Fruit fly (Drosophila melanogaster) whole organism, embryonic: ENCODE results near the gene CG13896.

Source experiments
- ATbp ChIP-seq: fragments of 200-800 bp; sonication (Bioruptor generic); optimal IDR thresholded peaks from 2 replicates; lab custom pipeline; 2017; ENCODE audit warnings: missing biosample characterization, mild to moderate bottlenecking, missing genetic modification characterization, missing genetic modification reagents
- Ada2b ChIP-seq: fragments of 200-800 bp; sonication (Bioruptor generic); IDR thresholded peaks from 2 replicates; pipeline ENCODE4 v1.3.6; 2022; ENCODE audit warnings: missing biosample characterization, missing genetic modification characterization
- Adf1 ChIP-seq: fragments of 200-800 bp; sonication (Bioruptor generic); IDR thresholded peaks from 2 replicates; pipeline ENCODE4 v1.3.6; 2022; ENCODE audit warnings: missing biosample characterization, missing genetic modification characterization
- Awh ChIP-seq: fragments of 200-800 bp; sonication (Bioruptor generic); IDR thresholded peaks from 2 replicates; pipeline ENCODE4, ENCODE4 v1.3.6; 2022; ENCODE audit warnings: missing biosample characterization, missing genetic modification characterization
- BtbVII ChIP-seq: fragments of 200-800 bp; sonication (Bioruptor generic); optimal IDR thresholded peaks from 3 replicates; lab custom pipeline; 2017; ENCODE audit warnings: missing biosample characterization, mild to moderate bottlenecking, missing genetic modification characterization
- CG10959 ChIP-seq: fragments of 200-800 bp; sonication (Bioruptor generic); IDR thresholded peaks from 2 replicates; pipeline ENCODE4 v1.3.6; 2022; ENCODE audit warnings: missing biosample characterization, missing genetic modification characterization
- CG11723 ChIP-seq: fragments of 200-800 bp; sonication (Bioruptor generic); optimal IDR thresholded peaks from 2 replicates; lab custom pipeline; 2017; ENCODE audit warnings: missing biosample characterization, mild to moderate bottlenecking, missing genetic modification characterization
- CG13424 ChIP-seq: fragments of 200-800 bp; sonication (Bioruptor generic); optimal IDR thresholded peaks from 2 replicates; lab custom pipeline; 2019; ENCODE audit warnings: missing biosample characterization, mild to moderate bottlenecking, missing genetic modification characterization, moderate library complexity
- CG15696 ChIP-seq: fragments of 200-800 bp; sonication (Bioruptor generic); optimal IDR thresholded peaks from 2 replicates; lab custom pipeline; 2019; ENCODE audit warnings: missing biosample characterization, mild to moderate bottlenecking, missing genetic modification characterization, moderate library complexity
- CG1647 ChIP-seq: fragments of 200-800 bp; sonication (Bioruptor generic); optimal IDR thresholded peaks from 3 replicates; lab custom pipeline; 2016; ENCODE audit warnings: missing biosample characterization, missing genetic modification characterization
- CG16815 ChIP-seq: fragments of 200-800 bp; sonication (Bioruptor generic); optimal IDR thresholded peaks from 3 replicates; lab custom pipeline; 2017; ENCODE audit warnings: missing biosample characterization, mild to moderate bottlenecking, missing genetic modification characterization
- CG18011 ChIP-seq: fragments of 200-800 bp; sonication (Bioruptor generic); optimal IDR thresholded peaks from 2 replicates; lab custom pipeline; 2017; ENCODE audit warnings: missing biosample characterization, missing genetic modification characterization, mild to moderate bottlenecking, moderate library complexity, missing genotype
- CG18599 ChIP-seq: fragments of 200-800 bp; sonication (Bioruptor generic); optimal IDR thresholded peaks from 3 replicates; lab custom pipeline; 2017; ENCODE audit warnings: missing biosample characterization, missing genetic modification characterization, mild to moderate bottlenecking, moderate library complexity, missing genetic modification reagents
- CG2199 ChIP-seq: fragments of 200-800 bp; sonication (Bioruptor generic); IDR thresholded peaks from 3 replicates; pipeline ENCODE4 v1.3.6; 2022; ENCODE audit warnings: missing biosample characterization, missing genetic modification characterization
- CG3995 ChIP-seq: fragments of 200-800 bp; sonication (Bioruptor generic); optimal IDR thresholded peaks from 3 replicates; lab custom pipeline; 2016; ENCODE audit warnings: missing biosample characterization, missing genetic modification characterization
- CG4707 ChIP-seq: fragments of 200-800 bp; sonication (Bioruptor generic); optimal IDR thresholded peaks from 2 replicates; lab custom pipeline; 2018; ENCODE audit warnings: missing biosample characterization, mild to moderate bottlenecking, missing genetic modification characterization, moderate library complexity
- CG5180 ChIP-seq: fragments of 200-800 bp; sonication (Bioruptor generic); optimal IDR thresholded peaks from 3 replicates; lab custom pipeline; 2017; ENCODE audit warnings: missing biosample characterization, missing genetic modification characterization, mild to moderate bottlenecking, moderate library complexity, missing genetic modification reagents
- CG6683 ChIP-seq: fragments of 200-800 bp; sonication (Bioruptor generic); optimal IDR thresholded peaks from 2 replicates; lab custom pipeline; 2017; ENCODE audit warnings: missing biosample characterization, mild to moderate bottlenecking, missing genetic modification characterization, missing genetic modification reagents
- CG8924 ChIP-seq: fragments of 200-800 bp; optimal IDR thresholded peaks from 3 replicates; lab custom pipeline; 2019; ENCODE audit warnings: missing biosample characterization, mild to moderate bottlenecking, missing genetic modification characterization, moderate library complexity
- Camta ChIP-seq: fragments of 200-800 bp; sonication (Bioruptor generic); optimal IDR thresholded peaks from 2 replicates; lab custom pipeline; 2016; ENCODE audit warnings: missing biosample characterization, missing genetic modification characterization
- CkIIα-i1 ChIP-seq: fragments of 200-800 bp; sonication (Bioruptor generic); IDR thresholded peaks from 2 replicates; pipeline ENCODE4 v1.3.6; 2022; ENCODE audit warnings: missing biosample characterization, missing genetic modification characterization
- ERR ChIP-seq: fragments of 200-800 bp; sonication (Bioruptor generic); optimal IDR thresholded peaks from 2 replicates; lab custom pipeline; 2016; ENCODE audit warnings: missing biosample characterization, missing genetic modification characterization
- Eip74EF ChIP-seq, 2 experiments: fragments of 200-800 bp in 1 of 2; fragments of >200 bp in 1 of 2; sonication (Bioruptor generic) in 1 of 2; optimal IDR thresholded peaks; 2 replicates each; lab custom pipeline; 2017 to 2019; ENCODE audit warnings: missing biosample characterization in 2 of 2, missing genetic modification characterization in 2 of 2, mild to moderate bottlenecking in 1 of 2, moderate library complexity in 1 of 2
- Gug ChIP-seq: fragments of 200-800 bp; sonication (Bioruptor generic); IDR thresholded peaks from 4 replicates; pipeline ENCODE4 v1.3.6; 2022; ENCODE audit warnings: missing biosample characterization, missing genetic modification characterization
- Hey ChIP-seq: fragments of 200-800 bp; sonication (Bioruptor generic); optimal IDR thresholded peaks from 3 replicates; lab custom pipeline; 2018; ENCODE audit warnings: missing biosample characterization, mild to moderate bottlenecking, missing genetic modification characterization
- Hr78 ChIP-seq, 2 experiments: fragments of 200-800 bp in 1 of 2; fragments of >200 bp in 1 of 2; sonication (Bioruptor generic) in 1 of 2; optimal IDR thresholded peaks; 2 replicates each; lab custom pipeline; 2017 to 2019; ENCODE audit warnings: missing biosample characterization in 2 of 2, missing genetic modification characterization in 2 of 2, mild to moderate bottlenecking in 1 of 2, moderate library complexity in 1 of 2
- NK7.1 ChIP-seq: fragments of 200-800 bp; sonication (Bioruptor generic); optimal IDR thresholded peaks from 3 replicates; lab custom pipeline; 2016; ENCODE audit warnings: missing biosample characterization, missing genetic modification characterization
- Nf-YA ChIP-seq: fragments of 200-800 bp; sonication (Bioruptor generic); IDR thresholded peaks from 2 replicates; pipeline ENCODE4 v1.3.6; 2022; ENCODE audit warnings: missing biosample characterization, missing genetic modification characterization
- Nf-YB ChIP-seq: fragments of 200-800 bp; sonication (Bioruptor generic); optimal IDR thresholded peaks from 3 replicates; lab custom pipeline; 2019; ENCODE audit warnings: missing biosample characterization, mild to moderate bottlenecking, missing genetic modification characterization, moderate library complexity
- Rfx ChIP-seq: fragments of 200-800 bp; sonication (Bioruptor generic); IDR thresholded peaks from 2 replicates; pipeline ENCODE4 v1.3.6; 2022; ENCODE audit warnings: missing biosample characterization, missing genetic modification characterization
- chinmo ChIP-seq: fragments of 200-800 bp; sonication (Bioruptor generic); IDR thresholded peaks from 4 replicates; pipeline ENCODE4 v1.3.6; 2022; ENCODE audit warnings: missing biosample characterization, missing genetic modification characterization; ENCODE audit not compliant: partially characterized antibody
- crol ChIP-seq: fragments of 200-800 bp; sonication (Bioruptor generic); IDR thresholded peaks from 2 replicates; pipeline ENCODE4 v1.3.6; 2022; ENCODE audit warnings: missing biosample characterization, missing genetic modification characterization
- crp ChIP-seq, 2 experiments: fragments of 200-800 bp; sonication (Bioruptor generic); optimal IDR thresholded peaks; 2 replicates in 1 of 2; 3 replicates in 1 of 2; lab custom pipeline; 2017; ENCODE audit warnings: missing biosample characterization in 2 of 2, missing genetic modification characterization in 2 of 2, mild to moderate bottlenecking in 1 of 2, moderate library complexity in 1 of 2
- fd102C ChIP-seq: fragments of 200-800 bp; sonication (Bioruptor generic); optimal IDR thresholded peaks from 2 replicates; lab custom pipeline; 2018; ENCODE audit warnings: missing biosample characterization, mild to moderate bottlenecking, missing genetic modification characterization, moderate library complexity
- fd64A ChIP-seq: fragments of 200-800 bp; sonication (Bioruptor generic); optimal IDR thresholded peaks from 3 replicates; lab custom pipeline; 2018; ENCODE audit warnings: missing biosample characterization, mild to moderate bottlenecking, missing genetic modification characterization
- fu2 ChIP-seq: fragments of 200-800 bp; sonication (Bioruptor generic); optimal IDR thresholded peaks from 2 replicates; lab custom pipeline; 2016; ENCODE audit warnings: missing biosample characterization, missing genetic modification characterization
- gro ChIP-seq: fragments of 200-800 bp; sonication (Bioruptor generic); optimal IDR thresholded peaks from 2 replicates; lab custom pipeline; 2016; ENCODE audit warnings: missing biosample characterization, missing genetic modification characterization
- gsb-n ChIP-seq: fragments of 200-800 bp; sonication (Bioruptor generic); optimal IDR thresholded peaks from 3 replicates; lab custom pipeline; 2018; ENCODE audit warnings: missing biosample characterization, mild to moderate bottlenecking, missing genetic modification characterization
- her ChIP-seq: fragments of 200-800 bp; sonication (Bioruptor generic); optimal IDR thresholded peaks from 2 replicates; lab custom pipeline; 2016; ENCODE audit warnings: missing biosample characterization, missing genetic modification characterization
- ken ChIP-seq: fragments of 200-800 bp; sonication (Bioruptor generic); IDR thresholded peaks from 3 replicates; pipeline ENCODE4 v1.3.6; 2022; ENCODE audit warnings: missing biosample characterization, missing genetic modification characterization
- luna ChIP-seq: fragments of 200-800 bp; sonication (Bioruptor generic); optimal IDR thresholded peaks from 2 replicates; lab custom pipeline; 2016; ENCODE audit warnings: missing biosample characterization, missing genetic modification characterization
- onecut ChIP-seq: fragments of 200-800 bp; sonication (Bioruptor generic); IDR thresholded peaks from 2 replicates; pipeline ENCODE4 v1.3.6; 2022; ENCODE audit warnings: missing biosample characterization, missing genetic modification characterization
- pfk ChIP-seq: fragments of 200-800 bp; sonication (Bioruptor generic); optimal IDR thresholded peaks from 2 replicates; lab custom pipeline; 2018; ENCODE audit warnings: missing biosample characterization, mild to moderate bottlenecking, missing genetic modification characterization, moderate library complexity
- shn ChIP-seq: fragments of 200-800 bp; sonication (Bioruptor generic); optimal IDR thresholded peaks from 3 replicates; lab custom pipeline; 2016; ENCODE audit warnings: missing biosample characterization, missing genetic modification characterization
- slbo ChIP-seq: fragments of 200-800 bp; sonication (Bioruptor generic); IDR thresholded peaks from 2 replicates; pipeline ENCODE4 v1.3.6; 2022; ENCODE audit warnings: missing biosample characterization, missing genetic modification characterization
- stc ChIP-seq: fragments of 200-800 bp; sonication (Bioruptor generic); IDR thresholded peaks from 2 replicates; pipeline ENCODE4 v1.3.6; 2022; ENCODE audit warnings: missing biosample characterization, missing genetic modification characterization
- trem ChIP-seq: fragments of 200-800 bp; optimal IDR thresholded peaks from 3 replicates; lab custom pipeline; 2019; ENCODE audit warnings: missing biosample characterization, mild to moderate bottlenecking, missing genetic modification characterization, moderate library complexity
- vvl ChIP-seq: fragments of 200-800 bp; sonication (Bioruptor generic); IDR thresholded peaks from 2 replicates; pipeline ENCODE4 v1.3.6; 2022; ENCODE audit warnings: missing biosample characterization, missing genetic modification characterization

CG13896 gene

DNA sequence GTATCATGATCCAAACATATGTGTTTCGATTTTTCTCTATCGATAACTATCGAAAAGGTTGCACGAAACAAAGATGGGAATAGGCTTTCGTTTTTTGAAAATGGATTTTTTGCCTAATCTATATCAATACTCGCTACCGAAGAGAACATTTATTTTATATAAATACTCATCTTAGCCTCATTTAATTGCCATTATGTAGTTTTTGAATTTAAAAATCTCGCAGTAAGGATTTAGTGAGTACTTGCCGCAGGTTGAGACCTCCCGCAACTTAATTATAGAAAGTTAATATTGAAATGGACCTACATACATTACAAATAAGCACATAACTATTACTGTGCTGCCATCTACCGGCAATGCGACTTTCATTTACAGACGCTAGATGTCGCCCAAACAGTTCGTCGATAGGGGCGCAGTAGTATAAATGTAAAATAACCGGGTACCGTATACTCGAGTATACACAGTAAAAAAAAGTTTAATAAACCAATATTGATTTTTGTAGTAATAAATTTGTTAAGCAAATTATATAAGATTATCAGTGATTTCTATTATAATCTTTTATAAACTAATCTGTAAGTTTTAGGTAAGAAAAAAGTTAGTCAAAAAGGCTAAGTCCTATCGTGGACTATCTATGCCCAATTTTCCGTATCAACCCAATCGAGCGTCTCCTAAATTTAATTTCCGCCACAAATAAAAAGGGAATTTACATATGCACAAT lies at the start of gene CG13896 (continued):
- TF ChIP-seq Awh (GFP tag; lab: Robert Waterston, UW) (peak; percentile 86), slbo (GFP tag; lab: Robert Waterston, UW) (peak; percentile 95), her (GFP tag; lab: Kevin White, UChicago) (peak; percentile 85), vvl (GFP tag; lab: Robert Waterston, UW) (peak; percentile 91), BtbVII (GFP tag; lab: Kevin White, UChicago) (peak; percentile 66), gro (GFP tag; lab: Kevin White, UChicago) (peak; percentile 84), pfk (peak; percentile 41), Ada2b (peak; percentile 66; the same call in 1 of the 2 replicates), CG1647 (GFP tag; lab: Kevin White, UChicago) (peak; percentile 91), ATbp (GFP tag; lab: Kevin White, UChicago) (peak; percentile 65), stc (GFP tag; lab: Robert Waterston, UW) (peak; percentile 78), CG15696 (tag; lab: Kevin White, UChicago) (peak; percentile 86), Nf-YB (GFP tag; lab: Kevin White, UChicago) (peak; percentile 50), chinmo (GFP tag; lab: Robert Waterston, UW) (no peak), CG13424 (peak; percentile 75), Nf-YA (GFP tag; lab: Robert Waterston, UW) (peak; percentile 67), Rfx (GFP tag; lab: Robert Waterston, UW) (peak; percentile 95), CG10959 (GFP tag; lab: Robert Waterston, UW) (peak; percentile 67), luna (GFP tag; lab: Kevin White, UChicago) (peak; percentile 71), fu2 (GFP tag; lab: Kevin White, UChicago) (peak; percentile 78), CG6683 (GFP tag; lab: Kevin White, UChicago) (peak; percentile 47), CG18011 (GFP tag; lab: Kevin White, UChicago) (peak; percentile 44), fd64A (GFP tag; lab: Kevin White, UChicago) (no peak), gsb-n (tag; lab: Kevin White, UChicago) (peak; percentile 78), CG8924 (tag; lab: Kevin White, UChicago) (peak; percentile 76), CG18599 (GFP tag; lab: Kevin White, UChicago) (peak; percentile 82), Camta (peak; percentile 89), NK7.1 (GFP tag; lab: Kevin White, UChicago) (peak; percentile 57), crp (GFP tag; optimal IDR thresholded peaks at IDR 0.05; lab: Kevin White, UChicago) (peak; percentile 19 to 74), CG3995 (GFP tag; lab: Kevin White, UChicago) (peak; percentile 9), CG4707 (GFP tag; lab: Kevin White, UChicago) (peak; percentile 14), Gug (GFP tag; lab: Robert Waterston, UW) (peak; percentile 91), ken (GFP tag; lab: Robert Waterston, UW) (peak; percentile 90), fd102C (GFP tag; lab: Kevin White, UChicago) (peak; percentile 51), Eip74EF (GFP tag; optimal IDR thresholded peaks at IDR 0.05; lab: Kevin White, UChicago) (peak in 1 of 2 experiments; percentile 71), CG11723 (GFP tag; lab: Kevin White, UChicago) (peak; percentile 54), onecut (GFP tag; lab: Robert Waterston, UW) (peak; percentile 83), ERR (GFP tag; lab: Kevin White, UChicago) (peak; percentile 61), CG16815 (peak; percentile 85), Hr78 (GFP tag; optimal IDR thresholded peaks at IDR 0.05; lab: Kevin White, UChicago) (peak in 1 of 2 experiments; percentile 25), trem (tag; lab: Kevin White, UChicago) (peak; percentile 72), Adf1 (GFP tag; lab: Robert Waterston, UW) (peak; percentile 58), shn (GFP tag; lab: Kevin White, UChicago) (peak; percentile 87), crol (GFP tag; lab: Robert Waterston, UW) (peak; percentile 43), CG5180 (peak; percentile 55), Hey (tag; lab: Kevin White, UChicago) (peak; percentile 36), CkIIα-i1 (peak; percentile 36; the same call in 1 of the 2 replicates), CG2199 (peak; percentile 97)
